Worm (Caenorhabditis elegans) whole organism, L2 larva: Measurements from ENCODE around the gene C05C10.3.

Source experiments
- C34F6.9 ChIP-seq: fragments of 150-350 bp; optimal IDR thresholded peaks from 2 replicates; lab custom pipeline; 2014; ENCODE audit warnings: missing biosample characterization, missing genetic modification characterization
- F13H6.1 ChIP-seq: sonication (generic microtip); optimal IDR thresholded peaks from 2 replicates; lab custom pipeline; 2016; ENCODE audit warnings: missing genetic modification characterization, missing compliant biosample characterization
- Y55F3AM.14 ChIP-seq: fragments of 200-800 bp; sonication (Bioruptor generic); optimal IDR thresholded peaks from 2 replicates; lab custom pipeline; 2018; ENCODE audit warnings: mild to moderate bottlenecking, missing genetic modification characterization, missing compliant biosample characterization
- ama-1 ChIP-seq: fragments of 150-350 bp; optimal IDR thresholded peaks from 2 replicates; lab custom pipeline; 2018; ENCODE audit warnings: inconsistent platforms
- blmp-1 ChIP-seq: sonication (generic microtip); optimal IDR thresholded peaks from 2 replicates; lab custom pipeline; 2017; ENCODE audit warnings: missing genetic modification characterization, mild to moderate bottlenecking, missing compliant biosample characterization, antibody characterized with exemption, moderate library complexity; ENCODE audit not compliant: insufficient read depth
- ceh-16 ChIP-seq: fragments of 150-350 bp; optimal IDR thresholded peaks from 2 replicates; lab custom pipeline; 2014; ENCODE audit warnings: missing biosample characterization, missing genetic modification characterization
- ceh-82 ChIP-seq: fragments of 150-350 bp; optimal IDR thresholded peaks from 2 replicates; lab custom pipeline; 2014; ENCODE audit warnings: missing biosample characterization, missing genetic modification characterization
- crh-2 ChIP-seq: sonication (generic microtip); optimal IDR thresholded peaks from 2 replicates; lab custom pipeline; 2017; ENCODE audit warnings: missing biosample characterization, missing genetic modification characterization
- dmd-4 ChIP-seq: sonication (generic microtip); optimal IDR thresholded peaks from 2 replicates; lab custom pipeline; 2017; ENCODE audit warnings: missing biosample characterization, missing genetic modification characterization
- egl-27 ChIP-seq: sonication (generic microtip); optimal IDR thresholded peaks from 3 replicates; lab custom pipeline; 2017; ENCODE audit warnings: missing biosample characterization, missing genetic modification reagents, missing genetic modification characterization
- elt-3 ChIP-seq: sonication (generic microtip); optimal IDR thresholded peaks from 2 replicates; lab custom pipeline; 2017; ENCODE audit warnings: missing biosample characterization, missing genetic modification characterization
- fos-1 ChIP-seq: fragments of 150-350 bp; optimal IDR thresholded peaks from 2 replicates; lab custom pipeline; 2014; ENCODE audit warnings: missing biosample characterization, missing genetic modification characterization
- gmeb-1 ChIP-seq: fragments of 150-350 bp; optimal IDR thresholded peaks from 2 replicates; lab custom pipeline; 2014; ENCODE audit warnings: missing biosample characterization, missing genetic modification characterization
- lin-13 ChIP-seq: fragments of 150-350 bp; optimal IDR thresholded peaks from 2 replicates; lab custom pipeline; 2014; ENCODE audit warnings: missing biosample characterization, missing genetic modification reagents, missing genetic modification characterization
- lin-39 ChIP-seq: fragments of 150-350 bp; optimal IDR thresholded peaks from 2 replicates; lab custom pipeline; 2014; ENCODE audit warnings: missing biosample characterization, missing genetic modification reagents, missing genetic modification characterization
- lsy-2 ChIP-seq, 2 experiments: fragments of 150-350 bp in 1 of 2; sonication (generic microtip) in 1 of 2; optimal IDR thresholded peaks; 2 replicates each; lab custom pipeline; 2014 to 2017; ENCODE audit warnings: missing biosample characterization in 2 of 2, missing genetic modification characterization in 2 of 2
- mab-5 ChIP-seq: fragments of 150-350 bp; optimal IDR thresholded peaks from 2 replicates; lab custom pipeline; 2014; ENCODE audit warnings: missing biosample characterization, missing genetic modification characterization
- mbf-1 ChIP-seq: sonication (generic microtip); optimal IDR thresholded peaks from 2 replicates; lab custom pipeline; 2017; ENCODE audit warnings: missing biosample characterization, missing genetic modification characterization
- mdl-1 ChIP-seq, 2 experiments: fragments of 150-350 bp in 1 of 2; sonication (generic microtip) in 1 of 2; optimal IDR thresholded peaks; 2 replicates each; lab custom pipeline; 2017; ENCODE audit warnings: missing biosample characterization in 2 of 2, missing genetic modification characterization in 2 of 2
- nhr-12 ChIP-seq: fragments of 150-350 bp; optimal IDR thresholded peaks from 2 replicates; lab custom pipeline; 2014; ENCODE audit warnings: missing biosample characterization, missing genetic modification characterization
- nhr-129 ChIP-seq: fragments of 150-350 bp; optimal IDR thresholded peaks from 2 replicates; lab custom pipeline; 2014; ENCODE audit warnings: missing biosample characterization, missing genetic modification characterization
- nhr-25 ChIP-seq: fragments of 150-350 bp; sonication (generic microtip); optimal IDR thresholded peaks from 3 replicates; lab custom pipeline; 2014; ENCODE audit warnings: missing biosample characterization, missing genetic modification characterization
- nhr-6 ChIP-seq: fragments of 150-350 bp; optimal IDR thresholded peaks from 2 replicates; lab custom pipeline; 2014; ENCODE audit warnings: missing biosample characterization, missing genetic modification characterization
- nhr-77 ChIP-seq: fragments of 150-350 bp; optimal IDR thresholded peaks from 2 replicates; lab custom pipeline; 2014; ENCODE audit warnings: missing biosample characterization, missing genetic modification characterization
- peb-1 ChIP-seq: fragments of 150-350 bp; optimal IDR thresholded peaks from 2 replicates; lab custom pipeline; 2014; ENCODE audit warnings: missing biosample characterization, missing genetic modification characterization
- sem-4 ChIP-seq: fragments of 150-350 bp; optimal IDR thresholded peaks from 2 replicates; lab custom pipeline; 2014; ENCODE audit warnings: missing biosample characterization, missing genetic modification reagents, missing genetic modification characterization
- sma-3 ChIP-seq: sonication (generic microtip); optimal IDR thresholded peaks from 2 replicates; lab custom pipeline; 2016; ENCODE audit warnings: missing genetic modification reagents, missing genetic modification characterization, missing compliant biosample characterization
- sma-9 ChIP-seq, 2 experiments: fragments of 150-350 bp in 1 of 2; sonication (generic microtip) in 1 of 2; optimal IDR thresholded peaks; 2 replicates each; lab custom pipeline; 2014 to 2016; ENCODE audit warnings: missing genetic modification characterization in 2 of 2, mild to moderate bottlenecking in 1 of 2, missing biosample characterization in 1 of 2, missing compliant biosample characterization in 1 of 2, missing genetic modification reagents in 1 of 2, moderate library complexity in 1 of 2
- snpc-4 ChIP-seq: fragments of 150-350 bp; optimal IDR thresholded peaks from 2 replicates; lab custom pipeline; 2014; ENCODE audit warnings: missing biosample characterization, missing genetic modification characterization
- unc-39 ChIP-seq: fragments of 150-350 bp; optimal IDR thresholded peaks from 2 replicates; lab custom pipeline; 2014; ENCODE audit warnings: missing biosample characterization, missing genetic modification characterization
- unc-55 ChIP-seq: fragments of 150-350 bp; sonication (generic microtip); optimal IDR thresholded peaks from 3 replicates; lab custom pipeline; 2014; ENCODE audit warnings: missing biosample characterization, missing genetic modification reagents, missing genetic modification characterization
- unc-62 ChIP-seq: fragments of 150-350 bp; optimal IDR thresholded peaks from 2 replicates; lab custom pipeline; 2014; ENCODE audit warnings: missing biosample characterization, missing genetic modification reagents, missing genetic modification characterization
- zag-1 ChIP-seq: fragments of 150-350 bp; optimal IDR thresholded peaks from 2 replicates; lab custom pipeline; 2014; ENCODE audit warnings: missing biosample characterization, missing genetic modification characterization
- ztf-1 ChIP-seq: fragments of 200-800 bp; sonication (Bioruptor generic); conservative IDR thresholded peaks from 2 replicates; pipeline ENCODE4 v1.3.6; 2022; ENCODE audit warnings: missing genetic modification characterization, missing compliant biosample characterization
- ztf-4 ChIP-seq: fragments of 150-350 bp; optimal IDR thresholded peaks from 2 replicates; lab custom pipeline; 2014; ENCODE audit warnings: missing biosample characterization, missing genetic modification characterization

Gene C05C10.3

DNA sequence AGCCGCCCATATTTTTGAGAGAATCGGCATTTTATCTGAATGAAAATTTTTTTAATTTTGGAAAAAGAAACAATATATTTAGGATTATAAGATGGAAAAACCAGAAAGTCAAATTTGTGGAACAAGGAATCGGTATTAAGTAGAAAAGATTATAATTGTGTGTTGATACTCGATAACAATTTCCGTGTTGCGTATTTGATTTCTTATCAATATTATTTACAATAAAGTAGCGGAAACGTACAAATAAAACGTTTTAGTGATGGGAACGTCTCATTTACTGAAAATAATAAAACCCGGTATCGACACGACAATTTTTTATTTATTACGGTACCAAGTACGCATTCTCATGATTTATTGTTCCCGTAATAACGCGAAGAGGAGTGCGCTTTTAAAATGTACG, at the start of gene C05C10.3:
C05C10.3 (minus strand) TSS at position 35 of the 400 bp plus-strand sequence.
- TF ChIP-seq ceh-16 (tag; lab: Kevin White, UChicago): no peak
- TF ChIP-seq nhr-77 (tag; lab: Kevin White, UChicago): no peak
- TF ChIP-seq crh-2: no peak
- TF ChIP-seq lsy-2 (tag; optimal IDR thresholded peaks at IDR 0.05; lab: Kevin White, UChicago): no peak
- TF ChIP-seq sma-3 (GFP tag; lab: Kevin White, UChicago): no peak
- TF ChIP-seq lin-13: no peak
- no peak for TF ChIP-seq nhr-25 (tag; lab: Kevin White, UChicago)
- no peak for TF ChIP-seq ceh-82 (tag; lab: Kevin White, UChicago)
- no peak for TF ChIP-seq F13H6.1 (tag; lab: Kevin White, UChicago)
- TF ChIP-seq gmeb-1 (tag; lab: Kevin White, UChicago): no peak
- TF ChIP-seq Y55F3AM.14: no peak

DNA sequence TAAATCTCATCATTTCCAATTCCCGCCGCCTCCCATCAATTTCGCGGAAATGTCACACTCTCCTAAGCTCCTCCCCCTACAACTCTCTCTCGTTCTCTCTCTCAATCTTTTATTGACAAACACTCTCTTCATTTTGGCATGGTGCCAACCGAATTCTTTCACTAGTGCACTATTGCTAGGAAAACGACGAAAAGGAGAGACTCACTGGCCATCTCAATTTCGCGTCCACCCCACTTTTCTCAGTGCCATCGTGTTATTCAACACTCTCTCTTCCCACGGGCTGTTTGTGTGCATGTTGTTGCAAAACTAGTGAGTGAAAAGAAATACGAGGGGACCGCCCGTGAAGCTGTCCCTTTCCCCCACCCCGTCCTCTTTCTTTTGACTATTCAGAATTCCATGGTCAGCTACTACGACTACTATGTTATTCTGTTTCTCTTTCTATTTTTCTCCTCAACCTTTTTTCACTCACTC, 48.2 kb upstream of the C05C10.3 start:
- TF ChIP-seq unc-55 (GFP tag; lab: Kevin White, UChicago) (peak; percentile 63), ama-1 (lab: Kevin White, UChicago) (no peak), ztf-1 (GFP tag; lab: Robert Waterston, UW) (no peak), elt-3 (tag; lab: Kevin White, UChicago) (no peak), mdl-1 (tag; optimal IDR thresholded peaks at IDR 0.05; lab: Kevin White, UChicago) (peak; percentile 55 to 63), C34F6.9 (tag; lab: Kevin White, UChicago) (peak; percentile 72), unc-39 (peak; percentile 1), crh-2 (peak; percentile 51), lin-13 (peak; percentile 55), unc-62 (GFP tag; lab: Kevin White, UChicago) (peak; percentile 31), sma-9 (GFP tag; optimal IDR thresholded peaks at IDR 0.05; lab: Kevin White, UChicago) (peak; percentile 92), sma-9 (tag; optimal IDR thresholded peaks at IDR 0.05; lab: Kevin White, UChicago) (no peak), sma-3 (GFP tag; lab: Kevin White, UChicago) (peak; percentile 11), fos-1 (tag; lab: Kevin White, UChicago) (peak; percentile 16), ztf-4 (peak; percentile 31), gmeb-1 (tag; lab: Kevin White, UChicago) (no peak), dmd-4 (tag; lab: Kevin White, UChicago) (no peak), nhr-6 (tag; lab: Kevin White, UChicago) (peak; percentile 58), snpc-4 (peak; percentile 9), egl-27 (tag; lab: Kevin White, UChicago) (peak; percentile 8), nhr-129 (tag; lab: Kevin White, UChicago) (peak; percentile 82), mbf-1 (tag; lab: Kevin White, UChicago) (no peak), sem-4 (tag; lab: Kevin White, UChicago) (peak; percentile 87), F13H6.1 (tag; lab: Kevin White, UChicago) (peak; percentile 92), lsy-2 (tag; optimal IDR thresholded peaks at IDR 0.05; lab: Kevin White, UChicago) (peak; percentile 18 to 72), lin-39 (tag; lab: Kevin White, UChicago) (peak; percentile 73), nhr-12 (tag; lab: Kevin White, UChicago) (no peak), mab-5 (peak; percentile 80), blmp-1 (tag; lab: Kevin White, UChicago) (no peak), Y55F3AM.14 (peak; percentile 66), zag-1 (tag; lab: Kevin White, UChicago) (peak; percentile 53)

DNA sequence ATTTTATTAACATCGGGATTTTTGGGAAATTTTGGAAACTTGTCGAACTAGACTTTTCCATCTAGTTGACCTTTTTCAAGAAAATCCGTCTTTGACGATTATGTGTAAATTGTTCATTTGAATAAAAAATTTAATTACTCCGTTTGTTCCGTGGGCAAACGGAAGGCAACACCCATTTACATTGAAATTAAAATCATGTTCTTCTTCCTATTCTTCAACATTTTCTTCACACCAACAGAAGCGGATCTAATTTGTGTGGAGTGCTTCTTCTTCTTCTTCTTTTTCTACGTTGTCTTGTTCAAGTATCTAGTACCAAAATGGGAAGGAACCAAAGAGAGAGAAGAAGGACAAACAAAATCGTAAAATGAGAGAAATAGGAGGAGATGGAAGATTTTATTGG, 45.7 kb upstream of the C05C10.3 start:
- TF ChIP-seq blmp-1 (tag; lab: Kevin White, UChicago) (no peak), peb-1 (tag; lab: Kevin White, UChicago) (no peak), unc-62 (GFP tag; lab: Kevin White, UChicago) (no peak), sma-3 (GFP tag; lab: Kevin White, UChicago) (no peak), nhr-77 (tag; lab: Kevin White, UChicago) (no peak), sma-9 (GFP tag; optimal IDR thresholded peaks at IDR 0.05; lab: Kevin White, UChicago) (no peak), sma-9 (tag; optimal IDR thresholded peaks at IDR 0.05; lab: Kevin White, UChicago) (no peak)

DNA sequence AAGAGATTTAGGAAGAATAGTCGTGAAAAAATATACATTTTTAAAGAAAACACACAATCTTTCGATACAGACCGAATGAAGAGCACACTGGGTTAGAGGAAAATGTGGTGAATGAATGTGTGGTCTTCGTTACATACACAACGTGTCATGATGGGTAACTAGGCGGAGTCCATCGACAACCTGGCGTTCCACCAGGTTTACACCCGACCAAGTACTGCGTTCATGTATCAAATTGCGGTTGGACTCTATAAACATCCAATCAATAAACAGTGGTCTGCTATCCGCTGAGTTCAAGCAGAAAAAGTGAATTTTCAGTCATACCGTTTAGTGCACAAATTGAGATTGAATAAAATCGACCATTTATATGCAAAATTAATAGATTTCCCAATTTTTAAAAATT, 45.1 kb upstream of the C05C10.3 start, which contains the start of gene sdz-38:
sdz-38 (minus strand) TSS at position 101 of the 400 bp plus-strand sequence.
- TF ChIP-seq sma-3 (GFP tag; lab: Kevin White, UChicago): no peak
